Worm (Caenorhabditis elegans) whole organism, late embryonic: ENCODE results near the gene oac-22.

ENCODE experiments used
- ahr-1 ChIP-seq: sonication (generic microtip); optimal IDR thresholded peaks from 2 replicates; lab custom pipeline; 2016; ENCODE audit warnings: missing genetic modification characterization, missing compliant biosample characterization
- dmd-4 ChIP-seq: sonication (generic microtip); optimal IDR thresholded peaks from 2 replicates; lab custom pipeline; 2016; ENCODE audit warnings: borderline replicate concordance, missing genetic modification characterization, missing compliant biosample characterization
- nhr-11 ChIP-seq: fragments of 150-350 bp; optimal IDR thresholded peaks from 2 replicates; lab custom pipeline; 2014; ENCODE audit warnings: missing biosample characterization, missing genetic modification characterization
- rnt-1 ChIP-seq: sonication (generic microtip); optimal IDR thresholded peaks from 2 replicates; lab custom pipeline; 2016; ENCODE audit warnings: missing genetic modification characterization, missing compliant biosample characterization

- TF ChIP-seq rnt-1 (tag; lab: Kevin White, UChicago) (no peak), nhr-11 (tag; lab: Kevin White, UChicago) (no peak), ahr-1 (no peak), dmd-4 (no peak)
Observed at ce11 chrIV:3888963-3889362, 3.5 kb downstream of the oac-22 start, which contains the start of gene oac-21.
